Worm (Caenorhabditis elegans) whole organism, dauer: ENCODE results near the gene mdh-2.

ENCODE experiments used
- unc-62 ChIP-seq: sonication (generic microtip); optimal IDR thresholded peaks from 2 replicates; lab custom pipeline; 2017; ENCODE audit warnings: missing biosample characterization, missing genetic modification reagents, missing genetic modification characterization

mdh-2 gene

ce11 chrIII:6608101-6608672, at the start of gene mdh-2, which contains the start of gene F20H11.4:
mdh-2 (minus strand) TSS chrIII:6608106.
F20H11.4 (plus strand) TSS chrIII:6608622.
- TF ChIP-seq unc-62, result no peak

- TF ChIP-seq unc-62, result no peak
These were observed 47.9 kb upstream of the mdh-2 start for ce11 chrIII:6655830-6656229.

- TF ChIP-seq unc-62, result no peak
These were observed 46.0 kb upstream of the mdh-2 start for ce11 chrIII:6653932-6654331.

- TF ChIP-seq unc-62, result no peak
These were observed 44.1 kb upstream of the mdh-2 start, which contains the start of gene pdfr-1 for ce11 chrIII:6651983-6652382. pdfr-1 (minus strand) TSS chrIII:6652083.

- TF ChIP-seq unc-62, result no peak
These were observed 39.7 kb upstream of the mdh-2 start for ce11 chrIII:6647568-6647967.

- no peak for TF ChIP-seq unc-62
These were observed 39.0 kb upstream of the mdh-2 start for ce11 chrIII:6646898-6647297.

ce11 chrIII:6645305-6645704, 37.4 kb upstream of the mdh-2 start:
- no peak for TF ChIP-seq unc-62

ce11 chrIII:6639028-6639427, 31.1 kb upstream of the mdh-2 start:
- no peak for TF ChIP-seq unc-62

- no peak for TF ChIP-seq unc-62
These were observed 17.4 kb upstream of the mdh-2 start for ce11 chrIII:6625317-6625716.

ce11 chrIII:6624872-6625271, 17.0 kb upstream of the mdh-2 start, which contains the start of gene copd-1:
copd-1 (minus strand) TSS chrIII:6624972.
- TF ChIP-seq unc-62, result no peak

- TF ChIP-seq unc-62, result no peak
These were observed 12.0 kb upstream of the mdh-2 start, which contains the start of gene C13B9.2 for ce11 chrIII:6619952-6620351. C13B9.2 (plus strand) TSS chrIII:6620252.

- TF ChIP-seq unc-62, result no peak
These were observed 7.2 kb upstream of the mdh-2 start, which contains the start of gene cmtr-2 for ce11 chrIII:6615064-6615463. cmtr-2 (plus strand) TSS chrIII:6615414.

ce11 chrIII:6612282-6612681, 4.4 kb upstream of the mdh-2 start, which contains the start of gene ctsa-4.2:
ctsa-4.2 (plus strand) TSS chrIII:6612528.
- TF ChIP-seq unc-62, result no peak

ce11 chrIII:6610522-6610921, 2.6 kb upstream of the mdh-2 start, which contains the start of gene srh-40:
srh-40 (plus strand) TSS chrIII:6610822.
- TF ChIP-seq unc-62, result no peak

ce11 chrIII:6607646-6608045, 260 bp downstream of the mdh-2 start:
- TF ChIP-seq unc-62, result no peak

- no peak for TF ChIP-seq unc-62
These were observed 839 bp downstream of the mdh-2 start for ce11 chrIII:6607067-6607466.

ce11 chrIII:6606641-6607040, 1.3 kb downstream of the mdh-2 start:
- TF ChIP-seq unc-62, result no peak

ce11 chrIII:6606022-6606467, 1.9 kb downstream of the mdh-2 start:
- no peak for TF ChIP-seq unc-62
